Worm (Caenorhabditis elegans): ENCODE data around the gene str-136.

ce11 chrV:8271395-8271794 lies 7.3 kb downstream of the str-136 start:
- TF ChIP-seq ama-1 (optimal IDR thresholded peaks at IDR 0.05) (no peak), mdl-1 (tag; optimal IDR thresholded peaks at IDR 0.05) (no peak), unc-62 (GFP tag; optimal IDR thresholded peaks at IDR 0.05) (no peak), snpc-4 (tag; optimal IDR thresholded peaks at IDR 0.05) (no peak), lin-39 (tag; optimal IDR thresholded peaks at IDR 0.05) (no peak), ztf-11 (tag; optimal IDR thresholded peaks at IDR 0.05) (no peak), ceh-16 (tag; optimal IDR thresholded peaks at IDR 0.05) (no peak), ZK546.5 (tag; optimal IDR thresholded peaks at IDR 0.05) (no peak), blmp-1 (tag; optimal IDR thresholded peaks at IDR 0.05; ENCODE audit: insufficient read depth) (no peak), lsy-2 (tag; optimal IDR thresholded peaks at IDR 0.05) (no peak)

Data from whole organism, L2 larva.